Fruit fly (Drosophila melanogaster) whole organism, wandering third instar larva: ENCODE results near the gene VhaAC39-2.
A peak's percentile ranks its signal among the peaks of the same experiment; 100 is the strongest.

ENCODE experiments used
- Abd-B ChIP-seq: fragments of >200 bp; optimal IDR thresholded peaks from 2 replicates; lab custom pipeline; 2017; ENCODE audit warnings: missing biosample characterization, missing genetic modification characterization
- CG32264 ChIP-seq: fragments of 200-800 bp; sonication (Bioruptor generic); optimal IDR thresholded peaks from 2 replicates; lab custom pipeline; 2016; ENCODE audit warnings: missing biosample characterization, missing genetic modification characterization
- CG9705 ChIP-seq: fragments of 200-800 bp; sonication (Bioruptor generic); optimal IDR thresholded peaks from 2 replicates; lab custom pipeline; 2018; ENCODE audit warnings: missing biosample characterization, mild to moderate bottlenecking, missing genetic modification characterization
- Dfd ChIP-seq: fragments of >200 bp; optimal IDR thresholded peaks from 2 replicates; lab custom pipeline; 2017; ENCODE audit warnings: missing biosample characterization, missing genetic modification characterization
- GATAd ChIP-seq: sonication (Bioruptor generic); optimal IDR thresholded peaks from 2 replicates; lab custom pipeline; 2016; ENCODE audit warnings: missing biosample characterization, missing genetic modification characterization
- HLH106 ChIP-seq: fragments of 200-800 bp; optimal IDR thresholded peaks from 3 replicates; lab custom pipeline; 2019; ENCODE audit warnings: missing biosample characterization, mild to moderate bottlenecking, missing genetic modification characterization, moderate library complexity
- Hnf4 ChIP-seq: fragments of 200-800 bp; sonication (Bioruptor generic); optimal IDR thresholded peaks from 2 replicates; lab custom pipeline; 2016; ENCODE audit warnings: missing biosample characterization, mild to moderate bottlenecking, missing genetic modification characterization
- Hr83 ChIP-seq: fragments of 200-300 bp; sonication (Bioruptor generic); optimal IDR thresholded peaks from 2 replicates; lab custom pipeline; 2016; ENCODE audit warnings: missing biosample characterization, mild to moderate bottlenecking, missing genetic modification characterization, moderate library complexity; ENCODE audit not compliant: poor library complexity, severe bottlenecking
- Jra ChIP-seq: sonication (Bioruptor generic); optimal IDR thresholded peaks from 2 replicates; lab custom pipeline; 2016; ENCODE audit warnings: missing biosample characterization, missing genetic modification characterization
- Mio ChIP-seq: sonication (Bioruptor generic); optimal IDR thresholded peaks from 2 replicates; lab custom pipeline; 2016; ENCODE audit warnings: missing biosample characterization, missing genetic modification characterization
- Myc ChIP-seq: fragments of >200 bp; optimal IDR thresholded peaks from 2 replicates; lab custom pipeline; 2017
- N ChIP-seq: fragments of >200 bp; optimal IDR thresholded peaks from 2 replicates; lab custom pipeline; 2018; ENCODE audit warnings: missing biosample characterization, missing external identifiers, missing genetic modification characterization
- OdsH ChIP-seq: fragments of 200-800 bp; sonication (Bioruptor generic); optimal IDR thresholded peaks from 2 replicates; lab custom pipeline; 2016; ENCODE audit warnings: missing biosample characterization, mild to moderate bottlenecking, missing genetic modification characterization
- Rel ChIP-seq, 2 experiments: fragments of 200-800 bp; sonication (Bioruptor generic) in 1 of 2; optimal IDR thresholded peaks; 2 replicates in 1 of 2; 3 replicates in 1 of 2; lab custom pipeline; 2016 to 2019; ENCODE audit warnings: mild to moderate bottlenecking in 2 of 2, missing biosample characterization in 2 of 2, missing genetic modification characterization in 2 of 2, moderate library complexity in 1 of 2
- Sp1 ChIP-seq: fragments of 200-800 bp; sonication (Bioruptor generic); optimal IDR thresholded peaks from 3 replicates; lab custom pipeline; 2019; ENCODE audit warnings: missing biosample characterization, mild to moderate bottlenecking, missing genetic modification characterization, moderate library complexity
- Vsx2 ChIP-seq: fragments of 200-300, 225-300 bp; sonication (Bioruptor generic); optimal IDR thresholded peaks from 2 replicates; lab custom pipeline; 2018; ENCODE audit warnings: missing biosample characterization, missing genetic modification characterization; ENCODE audit not compliant: partially characterized antibody
- br ChIP-seq: fragments of 200-800 bp; sonication (Bioruptor generic); optimal IDR thresholded peaks from 2 replicates; lab custom pipeline; 2016; ENCODE audit warnings: missing biosample characterization, missing genetic modification characterization
- brk ChIP-seq: fragments of 200-800 bp; sonication (Bioruptor generic); optimal IDR thresholded peaks from 2 replicates; lab custom pipeline; 2016; ENCODE audit warnings: missing biosample characterization, mild to moderate bottlenecking, missing genetic modification characterization
- dl ChIP-seq, 2 experiments: fragments of 175-275, 200-275 bp in 1 of 2; fragments of 200-275 bp in 1 of 2; sonication (Bioruptor generic); optimal IDR thresholded peaks; lab custom pipeline; 2018; ENCODE audit warnings: mild to moderate bottlenecking in 2 of 2, missing biosample characterization in 2 of 2, missing genetic modification characterization in 2 of 2, moderate library complexity in 2 of 2; ENCODE audit not compliant: partially characterized antibody in 2 of 2, insufficient read depth in 1 of 2
- dmrt93B ChIP-seq: fragments of 200-800 bp; sonication (Bioruptor generic); optimal IDR thresholded peaks from 2 replicates; lab custom pipeline; 2018; ENCODE audit warnings: missing biosample characterization, mild to moderate bottlenecking, missing genetic modification characterization
- dsf ChIP-seq: sonication (Bioruptor generic); optimal IDR thresholded peaks from 2 replicates; lab custom pipeline; 2016; ENCODE audit warnings: missing biosample characterization, missing genetic modification characterization, borderline replicate concordance
- ey ChIP-seq: fragments of 200-800 bp; sonication (Bioruptor generic); optimal IDR thresholded peaks from 2 replicates; lab custom pipeline; 2016; ENCODE audit warnings: missing biosample characterization, missing genetic modification characterization
- foxo ChIP-seq, 2 experiments: fragments of 200-800 bp; sonication (Bioruptor generic); optimal IDR thresholded peaks; 2 replicates in 1 of 2; 3 replicates in 1 of 2; lab custom pipeline; 2016 to 2017; ENCODE audit warnings: missing biosample characterization in 2 of 2, missing genetic modification characterization in 2 of 2
- fru ChIP-seq: fragments of 200-800 bp; sonication (Bioruptor generic); optimal IDR thresholded peaks from 3 replicates; lab custom pipeline; 2016; ENCODE audit warnings: missing biosample characterization, mild to moderate bottlenecking, missing genetic modification characterization
- h ChIP-seq: fragments of 200-800 bp; sonication (Bioruptor generic); optimal IDR thresholded peaks from 3 replicates; lab custom pipeline; 2016; ENCODE audit warnings: missing biosample characterization, mild to moderate bottlenecking, missing genetic modification characterization
- jim ChIP-seq: fragments of 175-275, 200-325 bp; sonication (Bioruptor generic); optimal IDR thresholded peaks from 2 replicates; lab custom pipeline; 2016; ENCODE audit warnings: missing biosample characterization, mild to moderate bottlenecking, missing genetic modification characterization
- lola ChIP-seq: fragments of >200 bp; optimal IDR thresholded peaks from 2 replicates; lab custom pipeline; 2017; ENCODE audit warnings: missing biosample characterization, missing genetic modification characterization
- psq ChIP-seq: fragments of 200-800 bp; sonication (Bioruptor generic); optimal IDR thresholded peaks from 3 replicates; lab custom pipeline; 2017; ENCODE audit warnings: missing biosample characterization, mild to moderate bottlenecking, missing genetic modification characterization, moderate library complexity
- rgr ChIP-seq: fragments of 200-800 bp; sonication (Bioruptor generic); optimal IDR thresholded peaks from 3 replicates; lab custom pipeline; 2016; ENCODE audit warnings: missing biosample characterization, mild to moderate bottlenecking, missing genetic modification characterization
- sage ChIP-seq: fragments of 200-800 bp; sonication (Bioruptor generic); optimal IDR thresholded peaks from 2 replicates; lab custom pipeline; 2016; ENCODE audit warnings: missing biosample characterization, mild to moderate bottlenecking, missing genetic modification characterization
- sv ChIP-seq: fragments of 200-800 bp; sonication (Bioruptor generic); optimal IDR thresholded peaks from 3 replicates; lab custom pipeline; 2016; ENCODE audit warnings: missing biosample characterization, missing genetic modification characterization
- tai ChIP-seq: sonication (Bioruptor generic); optimal IDR thresholded peaks from 2 replicates; lab custom pipeline; 2016; ENCODE audit warnings: missing biosample characterization, missing genetic modification characterization
- usp ChIP-seq: fragments of >200 bp; optimal IDR thresholded peaks from 2 replicates; lab custom pipeline; 2017; ENCODE audit warnings: missing biosample characterization, missing genetic modification characterization
- woc ChIP-seq: sonication (Bioruptor generic); optimal IDR thresholded peaks from 2 replicates; lab custom pipeline; 2016; ENCODE audit warnings: missing biosample characterization, mild to moderate bottlenecking, missing genetic modification characterization

VhaAC39-2 gene

dm6 chr3R:23179336-23179735 is 20.2 kb upstream of the VhaAC39-2 start:
- TF ChIP-seq Sp1 (GFP tag; lab: Kevin White, UChicago), result no peak
- peak; percentile 82 for TF ChIP-seq Hr83 (GFP tag; lab: Kevin White, UChicago)
- TF ChIP-seq Mio (GFP tag; lab: Kevin White, UChicago), result no peak
- no peak for TF ChIP-seq CG32264 (GFP tag; lab: Kevin White, UChicago)
- TF ChIP-seq Jra (GFP tag; lab: Kevin White, UChicago), result peak; percentile 23

- TF ChIP-seq h (GFP tag; lab: Kevin White, UChicago) (peak; percentile 14), jim (no peak)
- TF ChIP-seq, all 38 proteins: peak for 1
Observed at dm6 chr3R:23178052-23178591, 19.0 kb upstream of the VhaAC39-2 start.

- TF ChIP-seq OdsH (GFP tag; lab: Kevin White, UChicago) (no peak), Rel (GFP tag; optimal IDR thresholded peaks at IDR 0.05; lab: Kevin White, UChicago) (no peak), Rel (tag; optimal IDR thresholded peaks at IDR 0.05; lab: Kevin White, UChicago) (peak; percentile 16), dsf (GFP tag; lab: Kevin White, UChicago) (no peak), HLH106 (no peak), N (GFP tag; lab: Kevin White, UChicago) (no peak), lola (GFP tag; lab: Kevin White, UChicago) (no peak)
Observed at dm6 chr3R:23177457-23177856, 18.3 kb upstream of the VhaAC39-2 start.

dm6 chr3R:23176445-23177087 is 17.4 kb upstream of the VhaAC39-2 start:
- TF ChIP-seq Myc (lab: Kevin White, UChicago), result no peak
- peak; percentile 7 for TF ChIP-seq woc (GFP tag; lab: Kevin White, UChicago)
- TF ChIP-seq Jra (GFP tag; lab: Kevin White, UChicago), result peak; percentile 42
- peak; percentile 59 for TF ChIP-seq CG32264 (GFP tag; lab: Kevin White, UChicago)
- TF ChIP-seq Sp1 (GFP tag; lab: Kevin White, UChicago), result peak; percentile 39
- peak; percentile 78 for TF ChIP-seq br (GFP tag; lab: Kevin White, UChicago)
- TF ChIP-seq Rel (GFP tag; optimal IDR thresholded peaks at IDR 0.05; lab: Kevin White, UChicago), result no peak
- peak; percentile 5 for TF ChIP-seq Rel (tag; optimal IDR thresholded peaks at IDR 0.05; lab: Kevin White, UChicago)
- no peak for TF ChIP-seq brk
- no peak for TF ChIP-seq sage (GFP tag; lab: Kevin White, UChicago)
- TF ChIP-seq usp (GFP tag; lab: Kevin White, UChicago), result no peak
- TF ChIP-seq HLH106, result peak; percentile 33
- no peak for TF ChIP-seq dl (GFP tag; optimal IDR thresholded peaks at IDR 0.05; lab: Kevin White, UChicago; ENCODE audit: insufficient read depth in 1 of 2, partially characterized antibody in 2 of 2)
- peak; percentile 39 for TF ChIP-seq OdsH (GFP tag; lab: Kevin White, UChicago)
- TF ChIP-seq psq (GFP tag; lab: Kevin White, UChicago), result peak; percentile 14
- peak; percentile 23 for TF ChIP-seq dmrt93B (GFP tag; lab: Kevin White, UChicago)
- peak; percentile 80 for TF ChIP-seq h (GFP tag; lab: Kevin White, UChicago)
- TF ChIP-seq sv (GFP tag; lab: Kevin White, UChicago), result peak; percentile 17
- no peak for TF ChIP-seq lola (GFP tag; lab: Kevin White, UChicago)
- peak; percentile 62 for TF ChIP-seq GATAd (GFP tag; lab: Kevin White, UChicago)
- no peak for TF ChIP-seq Dfd (GFP tag; lab: Kevin White, UChicago)
- peak in 1 of 2 experiments; percentile 63 for TF ChIP-seq foxo (GFP tag; optimal IDR thresholded peaks at IDR 0.05; lab: Kevin White, UChicago)
- peak; percentile 7 for TF ChIP-seq ey (GFP tag; lab: Kevin White, UChicago)
- peak; percentile 59 for TF ChIP-seq Hnf4 (GFP tag; lab: Kevin White, UChicago)
- peak; percentile 20 for TF ChIP-seq CG9705 (GFP tag; lab: Kevin White, UChicago)
- no peak for TF ChIP-seq Abd-B (GFP tag; lab: Kevin White, UChicago)
- no peak for TF ChIP-seq Vsx2
- TF ChIP-seq tai, result no peak
- TF ChIP-seq fru (GFP tag; lab: Kevin White, UChicago), result peak; percentile 66
- peak; percentile 76 for TF ChIP-seq rgr (GFP tag; lab: Kevin White, UChicago)
- TF ChIP-seq jim, result no peak
- peak; percentile 91 for TF ChIP-seq Hr83 (GFP tag; lab: Kevin White, UChicago)
